Worm (Caenorhabditis elegans): ENCODE results near the gene aly-1.

DNA sequence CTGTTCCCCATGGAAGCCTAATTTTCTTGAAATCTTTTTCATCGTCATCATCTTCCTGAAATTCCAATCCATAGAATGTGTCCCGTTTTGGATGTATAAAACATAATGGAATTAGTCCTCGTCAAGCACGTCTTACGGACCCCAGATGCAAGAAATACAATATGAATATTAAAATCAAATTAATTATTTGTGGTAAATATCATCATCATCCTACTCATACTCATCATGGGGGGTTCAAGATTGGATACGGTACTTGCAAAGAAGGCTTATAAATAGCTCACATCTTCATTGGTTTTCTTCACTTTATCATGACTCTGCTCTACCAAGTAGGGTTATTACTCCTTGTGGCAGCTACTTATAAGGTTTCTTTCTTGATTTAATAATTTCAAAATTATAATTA is 35.7 kb downstream of the aly-1 start, which contains the start of gene flp-1:
- TF ChIP-seq unc-62 (GFP tag; optimal IDR thresholded peaks at IDR 0.05) (no peak), nfya-1 (tag; optimal IDR thresholded peaks at IDR 0.05; ENCODE audit: insufficient read depth) (no peak), jun-1 (tag; optimal IDR thresholded peaks at IDR 0.05) (no peak)
